Worm (Caenorhabditis elegans): ENCODE measurements around the gene hex-3.

Gene hex-3

DNA sequence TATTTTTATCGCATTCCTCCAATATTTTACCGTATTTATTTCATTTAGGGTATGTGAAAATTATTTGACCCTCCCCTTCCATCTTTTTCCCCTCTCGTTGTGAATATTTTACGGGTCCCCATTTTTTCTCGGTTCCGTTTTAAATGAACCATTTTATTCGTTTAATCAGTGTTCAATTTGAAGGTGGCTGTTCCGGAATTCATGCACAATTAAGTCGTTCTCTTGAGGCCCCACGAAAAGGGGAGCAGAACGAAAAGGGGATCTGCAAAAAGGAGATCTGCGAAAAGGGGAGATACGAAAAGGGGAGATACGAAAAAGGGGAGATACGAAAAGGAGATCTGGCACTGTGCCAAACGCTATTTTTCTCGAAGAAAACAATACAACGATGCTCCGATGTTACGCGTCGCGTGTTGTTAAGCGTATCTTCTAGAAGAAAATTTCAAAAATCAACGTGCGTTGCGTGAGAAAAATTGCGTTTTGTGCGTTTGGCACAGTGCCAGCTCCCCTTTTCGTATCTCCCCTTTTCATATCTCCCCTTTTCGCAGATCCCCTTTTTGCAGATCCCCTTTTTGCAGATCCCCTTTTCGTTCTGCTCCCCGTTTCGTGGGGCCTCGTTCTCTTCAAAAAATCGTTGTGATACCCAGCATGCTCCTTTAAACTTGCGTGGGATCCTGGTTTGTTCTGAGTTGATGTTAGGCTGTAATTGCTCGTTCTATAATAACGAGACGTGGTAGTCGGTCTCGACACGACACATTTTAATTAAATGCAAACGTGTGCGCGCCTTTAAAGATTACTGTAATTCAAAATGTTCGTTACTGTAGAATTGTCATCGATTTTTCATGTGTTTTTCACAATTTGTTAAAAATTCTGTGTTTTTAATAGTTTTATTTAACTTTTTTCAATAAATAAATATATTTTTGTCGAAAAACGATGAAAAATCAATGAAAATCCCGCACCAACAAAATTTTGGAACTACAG lies 37.9 kb upstream of the hex-3 start (continued):
- TF ChIP-seq mes-2 (tag; optimal IDR thresholded peaks at IDR 0.05; ENCODE audit: poor library complexity, severe bottlenecking): peak; percentile 68
- TF ChIP-seq ceh-62 (tag; optimal IDR thresholded peaks at IDR 0.05): no peak
- TF ChIP-seq lin-39 (tag; optimal IDR thresholded peaks at IDR 0.05): peak; percentile 4
- peak; percentile 16; the same call in 1 of the 2 replicates for TF ChIP-seq set-16 (GFP tag; IDR thresholded peaks at IDR 0.05)

DNA sequence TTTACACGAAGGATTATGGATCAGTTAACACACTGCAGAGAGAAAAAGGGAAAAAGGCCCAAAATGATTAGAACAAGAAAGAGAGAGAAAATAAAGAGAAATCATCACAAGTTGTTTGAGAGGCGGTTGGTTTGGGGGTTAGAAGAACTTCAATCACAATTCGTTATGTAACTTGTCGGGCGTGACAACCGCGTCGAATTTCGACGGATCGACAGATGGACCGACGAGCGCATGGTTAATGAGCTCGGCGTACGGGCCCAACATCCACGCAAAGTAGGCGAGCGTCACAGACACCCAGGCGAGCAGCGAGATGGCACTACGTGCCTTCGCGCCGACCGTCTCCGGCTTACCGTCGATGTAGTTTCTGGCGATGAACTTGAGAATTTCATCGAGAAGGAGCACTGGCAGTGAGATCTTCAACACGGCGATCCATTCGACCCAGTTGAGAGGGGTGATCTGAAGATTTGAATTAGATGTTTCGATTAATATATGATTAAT lies 36.2 kb upstream of the hex-3 start:
- no peak for TF ChIP-seq unc-130 (GFP tag; optimal IDR thresholded peaks at IDR 0.05)
- no peak for TF ChIP-seq ctbp-1 (GFP tag; IDR thresholded peaks at IDR 0.05)
- TF ChIP-seq nhr-25 (tag; optimal IDR thresholded peaks at IDR 0.05; ENCODE audit: borderline replicate concordance, insufficient read depth): no peak
- TF ChIP-seq nhr-42 (GFP tag; IDR thresholded peaks at IDR 0.05): 0 out of 2 replicates have a peak, but pooled peaks have one; percentile 10
- TF ChIP-seq madf-9 (GFP tag; conservative IDR thresholded peaks at IDR 0.05): 0 out of 2 replicates have a peak, but pooled peaks have one; percentile 7
- no peak for TF ChIP-seq ZK337.2 (GFP tag; IDR thresholded peaks at IDR 0.05)
- TF ChIP-seq vab-7 (GFP tag; IDR thresholded peaks at IDR 0.05): no peak
- no peak for TF ChIP-seq T20F7.1 (GFP tag; optimal IDR thresholded peaks at IDR 0.05)
- TF ChIP-seq nhr-28 (tag; optimal IDR thresholded peaks at IDR 0.05): no peak
- no peak for TF ChIP-seq nhr-48 (tag; optimal IDR thresholded peaks at IDR 0.05)
- TF ChIP-seq aly-2 (tag; optimal IDR thresholded peaks at IDR 0.05): no peak
- no peak for TF ChIP-seq nhr-76 (tag; optimal IDR thresholded peaks at IDR 0.05)
- no peak for TF ChIP-seq unc-39 (tag; optimal IDR thresholded peaks at IDR 0.05)
- TF ChIP-seq aha-1 (tag): peak; percentile 89
- TF ChIP-seq set-16 (GFP tag; IDR thresholded peaks at IDR 0.05): peak; percentile 75
- TF ChIP-seq daf-19 (GFP tag; conservative IDR thresholded peaks at IDR 0.05): no peak
- TF ChIP-seq lir-3 (tag; optimal IDR thresholded peaks at IDR 0.05): no peak
- TF ChIP-seq cey-2 (tag; optimal IDR thresholded peaks at IDR 0.05; ENCODE audit: borderline replicate concordance, insufficient read depth): no peak
- TF ChIP-seq ceh-20 (GFP tag; IDR thresholded peaks at IDR 0.05): no peak
- no peak for TF ChIP-seq dpl-1 (GFP tag; optimal IDR thresholded peaks at IDR 0.05)
- TF ChIP-seq attf-4 (tag; optimal IDR thresholded peaks at IDR 0.05): no peak
- TF ChIP-seq lim-7 (GFP tag; IDR thresholded peaks at IDR 0.05): no peak
- no peak for TF ChIP-seq arid-1 (GFP tag; conservative IDR thresholded peaks at IDR 0.05)
- TF ChIP-seq ceh-44 (GFP tag; IDR thresholded peaks at IDR 0.05): no peak
- TF ChIP-seq nhr-102 (tag; optimal IDR thresholded peaks at IDR 0.05): no peak
- peak; percentile 71; the same call in 1 of the 2 replicates for TF ChIP-seq egl-43 (GFP tag; IDR thresholded peaks at IDR 0.05)
- TF ChIP-seq daf-8 (GFP tag; IDR thresholded peaks at IDR 0.05): no peak
- no peak for TF ChIP-seq lin-15B (tag; optimal IDR thresholded peaks at IDR 0.05)
- TF ChIP-seq T26A8.4 (GFP tag; IDR thresholded peaks at IDR 0.05): no peak
- TF ChIP-seq lin-39 (tag; optimal IDR thresholded peaks at IDR 0.05): no peak
- TF ChIP-seq dmd-8 (GFP tag; IDR thresholded peaks at IDR 0.05): no peak
- TF ChIP-seq tra-1 (GFP tag; IDR thresholded peaks at IDR 0.05): no peak
- peak; percentile 26; the same call in 1 of the 2 replicates for TF ChIP-seq php-3 (GFP tag; IDR thresholded peaks at IDR 0.05)
- no peak for TF ChIP-seq Y105C5A.15 (GFP tag; IDR thresholded peaks at IDR 0.05)
- TF ChIP-seq ztf-7 (tag; optimal IDR thresholded peaks at IDR 0.05): no peak
- TF ChIP-seq ceh-62 (tag; optimal IDR thresholded peaks at IDR 0.05): no peak
- TF ChIP-seq mxl-3 (GFP tag; optimal IDR thresholded peaks at IDR 0.05): no peak
- TF ChIP-seq saeg-2 (GFP tag; IDR thresholded peaks at IDR 0.05): no peak
- 0 out of 2 replicates have a peak, but pooled peaks have one; percentile 10 for TF ChIP-seq lin-38 (GFP tag; IDR thresholded peaks at IDR 0.05)

Data from whole organism, L4 larva.